Worm (Caenorhabditis elegans) whole organism, mixed stage, embryonic: ENCODE data around the gene slc-46A.

Experiments used
- lin-32 ChIP-seq: fragments of 200-800 bp; sonication (Bioruptor generic); optimal IDR thresholded peaks from 2 replicates; lab custom pipeline; 2018; ENCODE audit warnings: mild to moderate bottlenecking, missing genetic modification characterization, missing compliant biosample characterization
- lsy-2 ChIP-seq: fragments of 150-350 bp; optimal IDR thresholded peaks from 2 replicates; lab custom pipeline; 2014; ENCODE audit warnings: missing biosample characterization, missing genetic modification characterization
- nhr-237 ChIP-seq: fragments of 150-350 bp; optimal IDR thresholded peaks from 2 replicates; lab custom pipeline; 2014; ENCODE audit warnings: missing biosample characterization, missing genetic modification characterization
- unc-62 ChIP-seq: fragments of 150-350 bp; optimal IDR thresholded peaks from 2 replicates; lab custom pipeline; 2014; ENCODE audit warnings: missing biosample characterization, missing genetic modification reagents, missing genetic modification characterization

ce11 chrIV:5354564-5354963 lies 35.5 kb downstream of the slc-46A start:
- no peak for TF ChIP-seq lsy-2 (tag; lab: Kevin White, UChicago)
- no peak for TF ChIP-seq unc-62 (GFP tag; lab: Kevin White, UChicago)
- TF ChIP-seq nhr-237 (tag; lab: Kevin White, UChicago): no peak
- TF ChIP-seq lin-32 (GFP tag; lab: Kevin White, UChicago): no peak
